Worm (Caenorhabditis elegans) whole organism, L4 larva: ENCODE measurements around the gene C18A11.3.

Experiments used
- R02D3.7 ChIP-seq: fragments of 150-350 bp; sonication (generic microtip); optimal IDR thresholded peaks from 3 replicates; lab custom pipeline; 2014; ENCODE audit warnings: missing biosample characterization, missing genetic modification characterization
- T20F7.1 ChIP-seq: fragments of 200-800 bp; sonication (Bioruptor generic); optimal IDR thresholded peaks from 2 replicates; lab custom pipeline; 2018; ENCODE audit warnings: mild to moderate bottlenecking, missing genetic modification characterization, missing compliant biosample characterization
- T26A8.4 ChIP-seq: fragments of 200-800 bp; sonication (Bioruptor generic); IDR thresholded peaks from 2 replicates; pipeline ENCODE4 v1.3.6; 2022; ENCODE audit warnings: missing genetic modification characterization, missing compliant biosample characterization
- Y105C5A.15 ChIP-seq: fragments of 200-800 bp; sonication (Bioruptor generic); IDR thresholded peaks from 2 replicates; pipeline ENCODE4 v1.3.6; 2022; ENCODE audit warnings: missing genetic modification characterization, missing compliant biosample characterization
- Y5F2A.4 ChIP-seq: fragments of 200-800 bp; sonication (Bioruptor generic); optimal IDR thresholded peaks from 2 replicates; lab custom pipeline; 2018; ENCODE audit warnings: mild to moderate bottlenecking, missing genetic modification characterization, missing compliant biosample characterization
- ZK337.2 ChIP-seq: fragments of 200-800 bp; sonication (Bioruptor generic); IDR thresholded peaks from 2 replicates; pipeline ENCODE4 v1.3.6; 2022; ENCODE audit warnings: missing genetic modification reagents, missing genetic modification characterization, missing compliant biosample characterization
- ZK546.5 ChIP-seq, 2 experiments: sonication (generic microtip); optimal IDR thresholded peaks; 2 replicates each; lab custom pipeline; 2017; ENCODE audit warnings: missing biosample characterization in 2 of 2, missing genetic modification characterization in 2 of 2
- aha-1 ChIP-seq: fragments of 150-350 bp; peaks from one replicate; lab custom pipeline; 2014; ENCODE audit warnings: missing biosample characterization, missing genetic modification characterization
- aly-2 ChIP-seq: sonication (generic microtip); optimal IDR thresholded peaks from 2 replicates; lab custom pipeline; 2018; ENCODE audit warnings: missing biosample characterization, missing genetic modification characterization
- ama-1 ChIP-seq: fragments of 150-350 bp; optimal IDR thresholded peaks from 2 replicates; lab custom pipeline; 2014; ENCODE audit warnings: inconsistent platforms, mixed read lengths
- ceh-28 ChIP-seq: fragments of 150-350 bp; optimal IDR thresholded peaks from 2 replicates; lab custom pipeline; 2014; ENCODE audit warnings: missing biosample characterization, missing genetic modification reagents, missing genetic modification characterization
- ceh-32 ChIP-seq: sonication (generic microtip); optimal IDR thresholded peaks from 2 replicates; lab custom pipeline; 2016; ENCODE audit warnings: mild to moderate bottlenecking, missing genetic modification characterization, missing compliant biosample characterization; ENCODE audit not compliant: poor library complexity
- ceh-44 ChIP-seq: fragments of 200-800 bp; sonication (Bioruptor generic); IDR thresholded peaks from 2 replicates; pipeline ENCODE4 v1.3.6; 2022; ENCODE audit warnings: missing genetic modification reagents, missing genetic modification characterization, missing compliant biosample characterization
- ceh-62 ChIP-seq: sonication (generic microtip); optimal IDR thresholded peaks from 2 replicates; lab custom pipeline; 2017; ENCODE audit warnings: missing biosample characterization, missing genetic modification characterization
- daf-8 ChIP-seq: fragments of 200-800 bp; sonication (Bioruptor generic); IDR thresholded peaks from 2 replicates; pipeline ENCODE4 v1.3.6; 2022; ENCODE audit warnings: missing genetic modification characterization, missing compliant biosample characterization
- dmd-6 ChIP-seq: fragments of 200-800 bp; sonication (Bioruptor generic); IDR thresholded peaks from 2 replicates; pipeline ENCODE4 v1.3.6; 2022; ENCODE audit warnings: missing genetic modification reagents, missing genetic modification characterization, missing compliant biosample characterization
- dmd-8 ChIP-seq: fragments of 200-800 bp; sonication (Bioruptor generic); IDR thresholded peaks from 2 replicates; pipeline ENCODE4 v1.3.6; 2022; ENCODE audit warnings: missing genetic modification characterization, missing compliant biosample characterization
- dve-1 ChIP-seq: sonication (generic microtip); optimal IDR thresholded peaks from 2 replicates; lab custom pipeline; 2017; ENCODE audit warnings: antibody characterized with exemption, mild to moderate bottlenecking, missing genetic modification characterization, missing compliant biosample characterization; ENCODE audit not compliant: insufficient read depth
- hlh-30 ChIP-seq: sonication (generic microtip); optimal IDR thresholded peaks from 2 replicates; lab custom pipeline; 2017; ENCODE audit warnings: antibody characterized with exemption, mild to moderate bottlenecking, missing genetic modification characterization, missing compliant biosample characterization; ENCODE audit not compliant: insufficient read depth
- hmg-1.1 ChIP-seq: fragments of 200-800 bp; sonication (Bioruptor generic); IDR thresholded peaks from 2 replicates; pipeline ENCODE4 v1.3.6; 2022; ENCODE audit warnings: missing genetic modification reagents, missing genetic modification characterization, missing compliant biosample characterization
- jun-1 ChIP-seq: fragments of 150-350 bp; optimal IDR thresholded peaks from 2 replicates; lab custom pipeline; 2014; ENCODE audit warnings: missing biosample characterization, missing genetic modification reagents, missing genetic modification characterization
- lim-7 ChIP-seq: fragments of 200-800 bp; sonication (Bioruptor generic); IDR thresholded peaks from 2 replicates; pipeline ENCODE4 v1.3.6; 2022; ENCODE audit warnings: missing genetic modification characterization, missing compliant biosample characterization
- lin-13 ChIP-seq: fragments of 150-350 bp; optimal IDR thresholded peaks from 2 replicates; lab custom pipeline; 2014; ENCODE audit warnings: missing biosample characterization, missing genetic modification reagents, missing genetic modification characterization
- lin-15B ChIP-seq: fragments of 150-350 bp; sonication (generic microtip); optimal IDR thresholded peaks from 3 replicates; lab custom pipeline; 2014; ENCODE audit warnings: missing biosample characterization, missing genetic modification characterization
- lin-29 ChIP-seq: fragments of 200-800 bp; sonication (Bioruptor generic); IDR thresholded peaks from 2 replicates; pipeline ENCODE4 v1.3.6; 2022; ENCODE audit warnings: missing genetic modification reagents, missing genetic modification characterization, missing compliant biosample characterization
- lin-39 ChIP-seq: fragments of 150-350 bp; optimal IDR thresholded peaks from 2 replicates; lab custom pipeline; 2014; ENCODE audit warnings: missing biosample characterization, missing genetic modification reagents, missing genetic modification characterization
- lir-3 ChIP-seq: sonication (generic microtip); optimal IDR thresholded peaks from 2 replicates; lab custom pipeline; 2016; ENCODE audit warnings: mild to moderate bottlenecking, missing genetic modification characterization, missing compliant biosample characterization
- lsy-2 ChIP-seq, 2 experiments: fragments of 150-350 bp in 1 of 2; sonication (generic microtip) in 1 of 2; optimal IDR thresholded peaks; 2 replicates each; lab custom pipeline; 2014 to 2017; ENCODE audit warnings: missing biosample characterization in 2 of 2, missing genetic modification characterization in 2 of 2
- madf-5 ChIP-seq, 2 experiments: fragments of 200-800 bp; sonication (Bioruptor generic); IDR thresholded peaks; 2 replicates each; pipeline ENCODE4 v1.3.6; 2022; ENCODE audit warnings: missing compliant biosample characterization in 2 of 2, missing genetic modification characterization in 2 of 2
- madf-9 ChIP-seq: fragments of 200-800 bp; sonication (Bioruptor generic); conservative IDR thresholded peaks from 2 replicates; pipeline ENCODE4 v1.3.6; 2022; ENCODE audit warnings: missing genetic modification reagents, missing genetic modification characterization, missing compliant biosample characterization
- mdt-29 ChIP-seq: fragments of 200-800 bp; sonication (Bioruptor generic); IDR thresholded peaks from 2 replicates; pipeline ENCODE4 v1.3.6; 2022; ENCODE audit warnings: missing genetic modification reagents, missing genetic modification characterization, missing compliant biosample characterization
- mep-1 ChIP-seq: fragments of 150-350 bp; sonication (generic microtip); optimal IDR thresholded peaks from 3 replicates; lab custom pipeline; 2014; ENCODE audit warnings: missing biosample characterization, missing genetic modification characterization
- mes-2 ChIP-seq: sonication (generic microtip); optimal IDR thresholded peaks from 2 replicates; lab custom pipeline; 2016; ENCODE audit warnings: missing genotype, mild to moderate bottlenecking, missing genetic modification characterization, missing compliant biosample characterization; ENCODE audit not compliant: poor library complexity, severe bottlenecking
- mxl-2 ChIP-seq: fragments of 200-800 bp; sonication (Bioruptor generic); conservative IDR thresholded peaks from 2 replicates; pipeline ENCODE4 v1.3.6; 2022; ENCODE audit warnings: missing genetic modification reagents, missing genetic modification characterization, missing compliant biosample characterization
- mxl-3 ChIP-seq: fragments of 200-800 bp; sonication (Bioruptor generic); optimal IDR thresholded peaks from 2 replicates; lab custom pipeline; 2018; ENCODE audit warnings: mild to moderate bottlenecking, missing genetic modification characterization, missing compliant biosample characterization
- nhr-10 ChIP-seq: fragments of 150-350 bp; optimal IDR thresholded peaks from 2 replicates; lab custom pipeline; 2014; ENCODE audit warnings: missing biosample characterization, missing genetic modification characterization
- nhr-11 ChIP-seq: fragments of 150-350 bp; optimal IDR thresholded peaks from 2 replicates; lab custom pipeline; 2014; ENCODE audit warnings: missing biosample characterization, missing genetic modification characterization
- nhr-111 ChIP-seq: fragments of 200-800 bp; sonication (Bioruptor generic); optimal IDR thresholded peaks from 2 replicates; lab custom pipeline; 2018; ENCODE audit warnings: mild to moderate bottlenecking, missing genetic modification characterization, missing compliant biosample characterization
- nhr-25 ChIP-seq: sonication (generic microtip); optimal IDR thresholded peaks from 2 replicates; lab custom pipeline; 2017; ENCODE audit warnings: missing genetic modification characterization, mild to moderate bottlenecking, missing compliant biosample characterization, antibody characterized with exemption, moderate library complexity, borderline replicate concordance; ENCODE audit not compliant: insufficient read depth
- nhr-28 ChIP-seq: fragments of 150-350 bp; optimal IDR thresholded peaks from 2 replicates; lab custom pipeline; 2014; ENCODE audit warnings: missing biosample characterization, missing genetic modification characterization
- nhr-48 ChIP-seq: sonication (generic microtip); optimal IDR thresholded peaks from 2 replicates; lab custom pipeline; 2016; ENCODE audit warnings: mild to moderate bottlenecking, missing genetic modification characterization, missing compliant biosample characterization
- nhr-6 ChIP-seq: fragments of 150-350 bp; optimal IDR thresholded peaks from 2 replicates; lab custom pipeline; 2014; ENCODE audit warnings: missing biosample characterization, missing genetic modification characterization
- nhr-76 ChIP-seq: fragments of 150-350 bp; optimal IDR thresholded peaks from 2 replicates; lab custom pipeline; 2014; ENCODE audit warnings: missing biosample characterization, missing genetic modification characterization
- nhr-77 ChIP-seq: fragments of 150-350 bp; optimal IDR thresholded peaks from 2 replicates; lab custom pipeline; 2014; ENCODE audit warnings: missing biosample characterization, missing genetic modification characterization
- pqm-1 ChIP-seq: sonication (generic microtip); optimal IDR thresholded peaks from 2 replicates; lab custom pipeline; 2017; ENCODE audit warnings: missing biosample characterization, missing genetic modification characterization
- skn-1 ChIP-seq: fragments of 150-350 bp; optimal IDR thresholded peaks from 2 replicates; lab custom pipeline; 2014; ENCODE audit warnings: missing biosample characterization, missing genetic modification characterization
- snpc-1.2 ChIP-seq: fragments of 200-800 bp; sonication (Bioruptor generic); IDR thresholded peaks from 2 replicates; pipeline ENCODE4 v1.3.6; 2022; ENCODE audit warnings: missing genetic modification reagents, missing genetic modification characterization, missing compliant biosample characterization
- snpc-4 ChIP-seq: fragments of 150-350 bp; optimal IDR thresholded peaks from 2 replicates; lab custom pipeline; 2014; ENCODE audit warnings: missing biosample characterization, missing genetic modification characterization
- tag-97 ChIP-seq: fragments of 200-800 bp; sonication (Bioruptor generic); IDR thresholded peaks from 2 replicates; pipeline ENCODE4 v1.3.6; 2022; ENCODE audit warnings: missing genetic modification characterization, missing compliant biosample characterization
- tra-1 ChIP-seq: fragments of 200-800 bp; sonication (Bioruptor generic); IDR thresholded peaks from 2 replicates; pipeline ENCODE4 v1.3.6; 2022; ENCODE audit warnings: missing genetic modification reagents, missing genetic modification characterization, missing compliant biosample characterization
- unc-39 ChIP-seq: sonication (generic microtip); optimal IDR thresholded peaks from 2 replicates; lab custom pipeline; 2017; ENCODE audit warnings: missing biosample characterization, missing genetic modification characterization
- zip-2 ChIP-seq: fragments of 150-350 bp; optimal IDR thresholded peaks from 2 replicates; lab custom pipeline; 2014; ENCODE audit warnings: missing biosample characterization, missing genetic modification characterization
- ztf-11 ChIP-seq: fragments of 150-350 bp; optimal IDR thresholded peaks from 2 replicates; lab custom pipeline; 2014; ENCODE audit warnings: missing biosample characterization, missing genetic modification characterization

The C18A11.3 gene

ce11 chrX:8018441-8018840, 42.5 kb upstream of the C18A11.3 start:
- peak; percentile 60 for TF ChIP-seq mxl-3 (GFP tag; lab: Kevin White, UChicago)
- TF ChIP-seq madf-9 (GFP tag; lab: Robert Waterston, UW), result no peak
- no peak for TF ChIP-seq T20F7.1 (GFP tag; lab: Kevin White, UChicago)
- no peak for TF ChIP-seq zip-2 (tag; lab: Kevin White, UChicago)
- TF ChIP-seq nhr-111, result no peak
- no peak for TF ChIP-seq lin-15B (tag; lab: Kevin White, UChicago)
- no peak for TF ChIP-seq lin-13 (GFP tag; lab: Kevin White, UChicago)
- TF ChIP-seq Y105C5A.15, result no peak
- TF ChIP-seq nhr-48 (tag; lab: Kevin White, UChicago), result no peak
- TF ChIP-seq jun-1 (tag; lab: Kevin White, UChicago), result no peak
- TF ChIP-seq snpc-4 (tag; lab: Kevin White, UChicago), result no peak
- no peak for TF ChIP-seq lir-3 (tag; lab: Kevin White, UChicago)
- no peak for TF ChIP-seq lin-39
- TF ChIP-seq tra-1 (GFP tag; lab: Robert Waterston, UW), result no peak
- no peak for TF ChIP-seq ZK546.5 (tag; optimal IDR thresholded peaks at IDR 0.05; lab: Kevin White, UChicago)
- no peak for TF ChIP-seq snpc-1.2 (GFP tag; lab: Robert Waterston, UW)
- no peak for TF ChIP-seq tag-97
- peak; percentile 16; the same call in 1 of the 2 replicates for TF ChIP-seq mdt-29 (GFP tag; lab: Robert Waterston, UW)
- no peak for TF ChIP-seq lim-7
- TF ChIP-seq nhr-76 (tag; lab: Kevin White, UChicago), result no peak
- TF ChIP-seq lsy-2 (tag; optimal IDR thresholded peaks at IDR 0.05; lab: Kevin White, UChicago), result peak in 1 of 2 experiments; percentile 10
- TF ChIP-seq ceh-62 (tag; lab: Kevin White, UChicago), result no peak
- TF ChIP-seq daf-8 (GFP tag; lab: Robert Waterston, UW), result no peak
- no peak for TF ChIP-seq nhr-77 (tag; lab: Kevin White, UChicago)
- TF ChIP-seq ceh-32 (tag; lab: Kevin White, UChicago), result no peak
- TF ChIP-seq hlh-30 (tag; lab: Kevin White, UChicago), result peak; percentile 78
- TF ChIP-seq mes-2, result no peak
- TF ChIP-seq pqm-1 (tag; lab: Kevin White, UChicago), result no peak
- TF ChIP-seq ceh-44 (GFP tag; lab: Robert Waterston, UW), result no peak
- no peak for TF ChIP-seq ceh-28 (tag; lab: Kevin White, UChicago)
- TF ChIP-seq nhr-25 (tag; lab: Kevin White, UChicago), result no peak
- peak; percentile 88 for TF ChIP-seq ama-1 (lab: Kevin White, UChicago)
- no peak for TF ChIP-seq dmd-8 (GFP tag; lab: Robert Waterston, UW)
- peak; percentile 10 for TF ChIP-seq nhr-6 (tag; lab: Kevin White, UChicago)
- peak; percentile 23 for TF ChIP-seq nhr-28 (tag; lab: Kevin White, UChicago)
- TF ChIP-seq madf-5 (GFP tag; IDR thresholded peaks at IDR 0.05; lab: Robert Waterston, UW), result no peak
- TF ChIP-seq mep-1 (tag; lab: Kevin White, UChicago), result peak; percentile 35
- no peak for TF ChIP-seq R02D3.7
- peak; percentile 31 for TF ChIP-seq dve-1 (tag; lab: Kevin White, UChicago)
- no peak for TF ChIP-seq hmg-1.1 (GFP tag; lab: Robert Waterston, UW)
- TF ChIP-seq ZK337.2 (GFP tag; lab: Robert Waterston, UW), result no peak
- no peak for TF ChIP-seq nhr-11
- no peak for TF ChIP-seq aly-2 (tag; lab: Kevin White, UChicago)
- TF ChIP-seq aha-1 (tag; lab: Kevin White, UChicago), result peak; percentile 63
- no peak for TF ChIP-seq ztf-11 (tag; lab: Kevin White, UChicago)
- no peak for TF ChIP-seq T26A8.4 (GFP tag; lab: Robert Waterston, UW)
- peak; percentile 55 for TF ChIP-seq dmd-6 (GFP tag; lab: Robert Waterston, UW)
- no peak for TF ChIP-seq lin-29 (GFP tag; lab: Robert Waterston, UW)
- no peak for TF ChIP-seq nhr-10 (tag; lab: Kevin White, UChicago)
- no peak for TF ChIP-seq unc-39
- TF ChIP-seq Y5F2A.4 (GFP tag; lab: Kevin White, UChicago), result no peak
- no peak for TF ChIP-seq skn-1
- TF ChIP-seq mxl-2 (GFP tag; lab: Robert Waterston, UW), result no peak
